Worm (Caenorhabditis elegans) whole organism, L1 larva: ENCODE results near the gene C49H3.12.

ENCODE experiments used
- fkh-10 ChIP-seq: sonication (generic microtip); optimal IDR thresholded peaks from 2 replicates; lab custom pipeline; 2017; ENCODE audit warnings: missing biosample characterization, missing genetic modification reagents, missing genetic modification characterization
- fos-1 ChIP-seq: fragments of 150-350 bp; optimal IDR thresholded peaks from 2 replicates; lab custom pipeline; 2014; ENCODE audit warnings: missing biosample characterization, missing genetic modification characterization

DNA sequence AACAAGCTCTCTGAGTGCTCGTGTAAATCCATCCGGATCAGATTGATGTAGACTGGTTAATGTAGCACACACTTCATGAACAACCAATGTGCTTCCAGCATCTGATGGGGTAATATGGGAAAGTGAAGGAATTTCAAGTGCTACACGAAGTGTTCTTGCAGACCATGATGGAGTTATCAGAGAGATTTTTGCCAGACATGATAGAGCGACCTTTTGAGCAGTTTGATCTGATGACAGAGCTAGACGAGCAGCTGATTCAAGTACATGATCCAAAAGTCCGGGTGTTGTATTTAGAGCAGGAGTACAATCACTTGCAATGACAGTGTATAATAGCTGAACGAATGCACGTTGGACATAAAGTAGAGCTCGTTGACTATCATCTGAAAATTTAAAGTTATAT, 9.2 kb downstream of the C49H3.12 start:
- TF ChIP-seq fkh-10 (no peak), fos-1 (tag; lab: Kevin White, UChicago) (no peak)
